Fruit fly (Drosophila melanogaster) whole organism, embryonic: Measurements from ENCODE around the gene CG43999.

ENCODE experiments used
- Atf6 ChIP-seq: fragments of 200-800 bp; sonication (Bioruptor generic); IDR thresholded peaks from 2 replicates; pipeline ENCODE4 v1.3.6; 2022; ENCODE audit warnings: missing biosample characterization, missing genetic modification characterization
- B-H1 ChIP-seq: fragments of 200-800 bp; sonication (Bioruptor generic); IDR thresholded peaks from 3 replicates; pipeline ENCODE4 v1.3.6; 2022; ENCODE audit warnings: missing biosample characterization, missing genetic modification characterization
- CG11456 ChIP-seq: fragments of 200-800 bp; sonication (Bioruptor generic); IDR thresholded peaks from 3 replicates; pipeline ENCODE4 v1.3.6; 2022; ENCODE audit warnings: missing biosample characterization, missing genetic modification characterization
- CG11696 ChIP-seq: fragments of 200-800 bp; sonication (Bioruptor generic); IDR thresholded peaks from 2 replicates; pipeline ENCODE4 v1.3.6; 2022; ENCODE audit warnings: missing biosample characterization, missing genetic modification characterization
- CG12071 ChIP-seq: fragments of 200-800 bp; sonication (Bioruptor generic); optimal IDR thresholded peaks from 3 replicates; lab custom pipeline; 2018; ENCODE audit warnings: missing biosample characterization, mild to moderate bottlenecking, missing genetic modification characterization
- CG14441 ChIP-seq: fragments of 200-800 bp; sonication (Bioruptor generic); IDR thresholded peaks from 2 replicates; pipeline ENCODE4 v1.3.6; 2022; ENCODE audit warnings: missing biosample characterization, missing genetic modification characterization
- CG15696 ChIP-seq: fragments of 200-800 bp; sonication (Bioruptor generic); optimal IDR thresholded peaks from 2 replicates; lab custom pipeline; 2019; ENCODE audit warnings: missing biosample characterization, mild to moderate bottlenecking, missing genetic modification characterization, moderate library complexity
- CG17186 ChIP-seq: fragments of 200-800 bp; sonication (Bioruptor generic); optimal IDR thresholded peaks from 3 replicates; lab custom pipeline; 2017; ENCODE audit warnings: missing biosample characterization, missing genetic modification reagents, missing genetic modification characterization
- CG17829 ChIP-seq: fragments of 200-800 bp; optimal IDR thresholded peaks from 2 replicates; lab custom pipeline; 2019; ENCODE audit warnings: missing biosample characterization, mild to moderate bottlenecking, missing genetic modification characterization, moderate library complexity
- CG1792 ChIP-seq: fragments of 200-800 bp; sonication (Bioruptor generic); optimal IDR thresholded peaks from 2 replicates; lab custom pipeline; 2016; ENCODE audit warnings: missing biosample characterization, missing genetic modification characterization
- CG30403 ChIP-seq: fragments of 200-800 bp; sonication (Bioruptor generic); optimal IDR thresholded peaks from 3 replicates; lab custom pipeline; 2016; ENCODE audit warnings: missing biosample characterization, missing genetic modification characterization
- CG31224 ChIP-seq: fragments of 200-800 bp; sonication (Bioruptor generic); IDR thresholded peaks from 2 replicates; pipeline ENCODE4 v1.3.6; 2022; ENCODE audit warnings: missing biosample characterization, missing genetic modification characterization
- CG32532 ChIP-seq: fragments of 200-800 bp; sonication (Bioruptor generic); IDR thresholded peaks from 2 replicates; pipeline ENCODE4 v1.3.6; 2022; ENCODE audit warnings: missing biosample characterization, missing genetic modification characterization
- CG32772 ChIP-seq: fragments of 200-800 bp; sonication (Bioruptor generic); IDR thresholded peaks from 2 replicates; pipeline ENCODE4 v1.3.6; 2022; ENCODE audit warnings: missing biosample characterization, missing genetic modification characterization
- CG34376 ChIP-seq: fragments of 200-800 bp; sonication (Bioruptor generic); optimal IDR thresholded peaks from 2 replicates; lab custom pipeline; 2018; ENCODE audit warnings: missing biosample characterization, mild to moderate bottlenecking, missing genetic modification characterization
- CG34422 ChIP-seq: fragments of 200-800 bp; sonication (Bioruptor generic); IDR thresholded peaks from 3 replicates; pipeline ENCODE4 v1.3.6; 2022; ENCODE audit warnings: missing biosample characterization, missing genetic modification characterization
- CG3726 ChIP-seq: fragments of 200-800 bp; sonication (Bioruptor generic); IDR thresholded peaks from 3 replicates; pipeline ENCODE4, ENCODE4 v1.3.6; 2022; ENCODE audit warnings: missing biosample characterization, missing genetic modification characterization
- CG6175 ChIP-seq: fragments of 200-800 bp; sonication (Bioruptor generic); IDR thresholded peaks from 3 replicates; pipeline ENCODE4 v1.3.6; 2022; ENCODE audit warnings: missing biosample characterization, missing genetic modification characterization
- CG6683 ChIP-seq: fragments of 200-800 bp; sonication (Bioruptor generic); optimal IDR thresholded peaks from 2 replicates; lab custom pipeline; 2017; ENCODE audit warnings: missing biosample characterization, mild to moderate bottlenecking, missing genetic modification characterization, missing genetic modification reagents
- CG7745 ChIP-seq: fragments of 200-800 bp; sonication (Bioruptor generic); optimal IDR thresholded peaks from 2 replicates; lab custom pipeline; 2018; ENCODE audit warnings: missing biosample characterization, mild to moderate bottlenecking, missing genetic modification characterization, moderate library complexity
- D19B ChIP-seq: fragments of 200-800 bp; sonication (Bioruptor generic); optimal IDR thresholded peaks from 2 replicates; lab custom pipeline; 2017; ENCODE audit warnings: missing biosample characterization, mild to moderate bottlenecking, missing genetic modification characterization
- Dref ChIP-seq: fragments of 200-800 bp; sonication (Bioruptor generic); IDR thresholded peaks from 2 replicates; pipeline ENCODE4 v1.3.6; 2022; ENCODE audit warnings: missing biosample characterization, missing genetic modification characterization
- Ets65A ChIP-seq: fragments of 200-800 bp; sonication (Bioruptor generic); peaks from one replicate; lab custom pipeline; 2016; ENCODE audit warnings: missing biosample characterization, missing genetic modification characterization
- H15 ChIP-seq: fragments of 200-800 bp; sonication (Bioruptor generic); IDR thresholded peaks from 3 replicates; pipeline ENCODE4 v1.3.6; 2022; ENCODE audit warnings: missing biosample characterization, missing genetic modification characterization
- Lhr ChIP-seq: fragments of 200-800 bp; sonication (Bioruptor generic); optimal IDR thresholded peaks from 3 replicates; lab custom pipeline; 2017; ENCODE audit warnings: mild to moderate bottlenecking, missing biosample characterization, missing genetic modification reagents, missing genetic modification characterization
- MTF-1 ChIP-seq: fragments of 200-800 bp; sonication (Bioruptor generic); optimal IDR thresholded peaks from 2 replicates; lab custom pipeline; 2018; ENCODE audit warnings: missing biosample characterization, mild to moderate bottlenecking, missing genetic modification characterization, borderline replicate concordance
- NK7.1 ChIP-seq: fragments of 200-800 bp; sonication (Bioruptor generic); optimal IDR thresholded peaks from 3 replicates; lab custom pipeline; 2016; ENCODE audit warnings: missing biosample characterization, missing genetic modification characterization
- Oaz ChIP-seq: fragments of 200-800 bp; sonication (Bioruptor generic); IDR thresholded peaks from 2 replicates; pipeline ENCODE4 v1.3.6; 2022; ENCODE audit warnings: missing biosample characterization, missing genetic modification characterization
- Poxn ChIP-seq: fragments of 200-800 bp; sonication (Bioruptor generic); IDR thresholded peaks from 2 replicates; pipeline ENCODE4 v1.3.6; 2022; ENCODE audit warnings: missing biosample characterization, missing genetic modification characterization
- Xbp1 ChIP-seq: fragments of 200-800 bp; sonication (Bioruptor generic); optimal IDR thresholded peaks from 3 replicates; lab custom pipeline; 2016; ENCODE audit warnings: missing biosample characterization, mild to moderate bottlenecking, missing genetic modification characterization
- caup ChIP-seq: fragments of 200-800 bp; sonication (Bioruptor generic); optimal IDR thresholded peaks from 3 replicates; lab custom pipeline; 2017; ENCODE audit warnings: missing biosample characterization, mild to moderate bottlenecking, missing genetic modification characterization, moderate library complexity; ENCODE audit not compliant: severe bottlenecking
- chn ChIP-seq: fragments of 200-800 bp; sonication (Bioruptor generic); optimal IDR thresholded peaks from 2 replicates; lab custom pipeline; 2016; ENCODE audit warnings: missing biosample characterization, missing genetic modification characterization
- da ChIP-seq: fragments of 200-800 bp; sonication (Bioruptor generic); optimal IDR thresholded peaks from 2 replicates; lab custom pipeline; 2016; ENCODE audit warnings: missing biosample characterization, missing genetic modification characterization
- dati ChIP-seq: fragments of 200-800 bp; sonication (Bioruptor generic); IDR thresholded peaks from 2 replicates; pipeline ENCODE4 v1.3.6; 2022; ENCODE audit warnings: missing biosample characterization, missing genetic modification characterization
- dmrt99B ChIP-seq: fragments of 200-800 bp; sonication (Bioruptor generic); optimal IDR thresholded peaks from 2 replicates; lab custom pipeline; 2018; ENCODE audit warnings: missing biosample characterization, mild to moderate bottlenecking, missing genetic modification characterization, moderate library complexity
- dpn ChIP-seq, 2 experiments: fragments of 200-800 bp; sonication (Bioruptor generic); optimal IDR thresholded peaks; 3 replicates each; lab custom pipeline; 2016; ENCODE audit warnings: missing biosample characterization in 2 of 2, missing genetic modification characterization in 2 of 2
- esg ChIP-seq: fragments of 200-800 bp; sonication (Bioruptor generic); conservative IDR thresholded peaks from 2 replicates; pipeline ENCODE4 v1.3.6; 2022; ENCODE audit warnings: missing biosample characterization, missing genetic modification characterization
- hbn ChIP-seq: fragments of 200-800 bp; sonication (Bioruptor generic); IDR thresholded peaks from 2 replicates; pipeline ENCODE4 v1.3.6; 2022; ENCODE audit warnings: missing biosample characterization, missing genetic modification characterization; ENCODE audit not compliant: partially characterized antibody
- kah ChIP-seq: fragments of 200-800 bp; sonication (Bioruptor generic); optimal IDR thresholded peaks from 2 replicates; lab custom pipeline; 2018; ENCODE audit warnings: missing biosample characterization, mild to moderate bottlenecking, missing genetic modification characterization
- ken ChIP-seq: fragments of 200-800 bp; sonication (Bioruptor generic); IDR thresholded peaks from 3 replicates; pipeline ENCODE4 v1.3.6; 2022; ENCODE audit warnings: missing biosample characterization, missing genetic modification characterization
- lov ChIP-seq, 2 experiments: fragments of 200-800 bp in 1 of 2; fragments of >200 bp in 1 of 2; sonication (Bioruptor generic) in 1 of 2; IDR thresholded peaks in 1 of 2; optimal IDR thresholded peaks in 1 of 2; 2 replicates in 1 of 2; 3 replicates in 1 of 2; pipeline versions ENCODE4 v1.3.6 to Lab custom; 2017 to 2022; ENCODE audit warnings: missing biosample characterization in 1 of 2, missing genetic modification characterization in 1 of 2
- maf-S ChIP-seq: fragments of 200-800 bp; sonication (Bioruptor generic); optimal IDR thresholded peaks from 2 replicates; lab custom pipeline; 2016; ENCODE audit warnings: missing biosample characterization, missing genetic modification characterization
- odd ChIP-seq: fragments of 200-800 bp; sonication (Bioruptor generic); optimal IDR thresholded peaks from 2 replicates; lab custom pipeline; 2017; ENCODE audit warnings: missing biosample characterization, mild to moderate bottlenecking, missing genetic modification characterization
- pan ChIP-seq, 4 experiments: fragments of >200 bp in 3 of 4; fragments of 200-800 bp in 1 of 4; sonication (Bioruptor generic) in 1 of 4; optimal IDR thresholded peaks in 3 of 4; IDR thresholded peaks in 1 of 4; 2 replicates each; pipeline versions ENCODE4 v1.3.6 to Lab custom; 2017 to 2022; ENCODE audit warnings: missing biosample characterization in 2 of 4, missing genetic modification characterization in 2 of 4, mixed read lengths in 1 of 4
- pzg ChIP-seq: fragments of 200-800 bp; sonication (Bioruptor generic); optimal IDR thresholded peaks from 3 replicates; lab custom pipeline; 2018; ENCODE audit warnings: missing biosample characterization, mild to moderate bottlenecking, missing genetic modification characterization, moderate library complexity
- run ChIP-seq: fragments of 200-800 bp; sonication (Bioruptor generic); optimal IDR thresholded peaks from 3 replicates; lab custom pipeline; 2018; ENCODE audit warnings: missing biosample characterization, mild to moderate bottlenecking, missing genetic modification characterization
- tio ChIP-seq: fragments of 200-800 bp; sonication (Bioruptor generic); optimal IDR thresholded peaks from 2 replicates; lab custom pipeline; 2017; ENCODE audit warnings: missing biosample characterization, missing genetic modification characterization, inconsistent platforms
- unc-4 ChIP-seq: fragments of 200-800 bp; sonication (Bioruptor generic); IDR thresholded peaks from 2 replicates; pipeline ENCODE4 v1.3.6; 2022; ENCODE audit warnings: missing biosample characterization, missing genetic modification characterization; ENCODE audit not compliant: partially characterized antibody
- usp ChIP-seq: fragments of >200 bp; optimal IDR thresholded peaks from 2 replicates; lab custom pipeline; 2017; ENCODE audit warnings: missing biosample characterization, missing genetic modification characterization

Gene CG43999

DNA sequence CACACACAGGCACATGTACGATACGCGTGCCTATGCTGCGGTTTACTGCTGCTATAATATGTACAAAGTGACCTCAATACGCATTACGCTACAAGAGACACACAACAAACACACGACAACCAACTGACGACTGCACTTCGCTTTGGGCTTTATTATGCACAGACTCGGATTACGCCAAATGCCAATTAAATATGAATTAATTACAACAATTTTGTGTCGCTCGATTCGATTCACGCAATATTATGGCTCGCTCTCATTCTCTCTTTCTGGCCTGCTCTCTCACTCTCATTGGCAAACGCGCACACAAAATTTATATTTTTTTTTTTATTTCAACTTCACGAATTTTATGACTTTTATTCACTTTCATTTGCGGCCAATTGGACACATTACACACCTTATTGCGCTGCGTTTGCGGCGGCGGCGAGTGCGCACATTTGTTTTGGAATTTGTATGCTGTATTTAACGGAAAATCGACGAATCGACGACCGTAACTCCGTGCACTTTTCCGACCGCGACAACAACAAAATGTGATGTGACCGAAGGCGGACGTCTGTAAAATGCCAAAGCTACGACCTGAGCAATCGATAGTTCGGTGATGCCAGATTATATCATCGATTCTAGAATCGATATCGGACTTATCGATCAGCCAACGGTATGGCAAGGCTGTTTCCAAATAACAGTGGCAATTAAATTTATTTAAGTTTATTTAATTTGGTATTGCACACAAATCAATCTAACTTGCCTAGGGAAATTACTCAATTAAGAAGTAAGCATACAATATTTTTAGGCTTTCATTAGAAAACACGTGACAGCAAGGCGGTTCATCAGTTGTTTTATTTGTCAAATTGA lies 6.1 kb downstream of the CG43999 start, which contains the start of the genes sba and CG31141 (continued):
- TF ChIP-seq CG1792 (GFP tag; lab: Kevin White, UChicago) (no peak), CG12071 (GFP tag; lab: Kevin White, UChicago) (no peak), CG14441 (GFP tag; lab: Robert Waterston, UW) (no peak), CG11456 (GFP tag; lab: Robert Waterston, UW) (peak; percentile 47; the same call in 1 of the 3 replicates), Poxn (no peak), Ets65A (no peak), ken (GFP tag; lab: Robert Waterston, UW) (no peak), usp (no peak), kah (GFP tag; lab: Kevin White, UChicago) (peak; percentile 42), dati (GFP tag; lab: Robert Waterston, UW) (no peak), chn (GFP tag; lab: Kevin White, UChicago) (no peak), CG15696 (peak; percentile 2), CG31224 (no peak), Atf6 (GFP tag; lab: Robert Waterston, UW) (no peak), hbn (GFP tag; lab: Robert Waterston, UW) (peak; percentile 86), CG6683 (GFP tag; lab: Kevin White, UChicago) (no peak), lov (optimal IDR thresholded peaks at IDR 0.05; lab: Kevin White, UChicago) (no peak), lov (GFP tag; IDR thresholded peaks at IDR 0.05; lab: Robert Waterston, UW) (no peak), CG11696 (no peak), H15 (no peak), pzg (GFP tag; lab: Kevin White, UChicago) (peak; percentile 98), esg (GFP tag; lab: Robert Waterston, UW) (no peak), CG17829 (tag; lab: Kevin White, UChicago) (peak; percentile 3), maf-S (GFP tag; lab: Kevin White, UChicago) (no peak), CG17186 (peak; percentile 27), odd (GFP tag; lab: Kevin White, UChicago) (peak; percentile 60), CG34422 (GFP tag; lab: Robert Waterston, UW) (peak; percentile 70; the same call in 1 of the 3 replicates), tio (no peak), Xbp1 (GFP tag; lab: Kevin White, UChicago) (peak; percentile 0), B-H1 (GFP tag; lab: Robert Waterston, UW) (no peak), CG30403 (GFP tag; lab: Kevin White, UChicago) (no peak), CG7745 (no peak), Oaz (GFP tag; lab: Robert Waterston, UW) (no peak), CG34376 (no peak), Lhr (peak; percentile 53), da (no peak), CG32532 (GFP tag; lab: Robert Waterston, UW) (no peak), dmrt99B (tag; lab: Kevin White, UChicago) (no peak), MTF-1 (GFP tag; lab: Kevin White, UChicago) (no peak), NK7.1 (GFP tag; lab: Kevin White, UChicago) (no peak), D19B (GFP tag; lab: Kevin White, UChicago) (no peak), Dref (GFP tag; lab: Robert Waterston, UW) (peak; percentile 100), CG6175 (GFP tag; lab: Robert Waterston, UW) (no peak), CG32772 (GFP tag; lab: Robert Waterston, UW) (peak; percentile 44), unc-4 (GFP tag; lab: Robert Waterston, UW) (peak; percentile 86), caup (GFP tag; lab: Kevin White, UChicago) (peak; percentile 41), dpn (GFP tag; optimal IDR thresholded peaks at IDR 0.05; lab: Kevin White, UChicago) (no peak), pan (optimal IDR thresholded peaks at IDR 0.05; lab: Kevin White, UChicago) (no peak), pan (GFP tag; optimal IDR thresholded peaks at IDR 0.05 in 1 of 2, IDR thresholded peaks at IDR 0.05 in 1 of 2) (no peak), CG3726 (GFP tag; lab: Robert Waterston, UW) (no peak), run (tag; lab: Kevin White, UChicago) (no peak)
